Worm (Caenorhabditis elegans) whole organism, L3 larva: ENCODE measurements around the gene F01D5.10.

Experiments used
- R02D3.7 ChIP-seq: fragments of 150-350 bp; optimal IDR thresholded peaks from 2 replicates; lab custom pipeline; 2014; ENCODE audit warnings: missing biosample characterization, missing genetic modification characterization
- ZK546.5 ChIP-seq: sonication (generic microtip); optimal IDR thresholded peaks from 2 replicates; lab custom pipeline; 2017; ENCODE audit warnings: missing biosample characterization, missing genetic modification characterization
- aly-2 ChIP-seq: fragments of 150-350 bp; optimal IDR thresholded peaks from 2 replicates; lab custom pipeline; 2014; ENCODE audit warnings: missing biosample characterization, missing genetic modification characterization
- ama-1 ChIP-seq: fragments of 150-350 bp; optimal IDR thresholded peaks from 2 replicates; lab custom pipeline; 2018
- ceh-16 ChIP-seq: sonication (generic microtip); optimal IDR thresholded peaks from 2 replicates; lab custom pipeline; 2017; ENCODE audit warnings: missing biosample characterization, missing genetic modification characterization
- ceh-28 ChIP-seq: fragments of 150-350 bp; optimal IDR thresholded peaks from 2 replicates; lab custom pipeline; 2014; ENCODE audit warnings: missing biosample characterization, missing genetic modification reagents, missing genetic modification characterization
- ceh-82 ChIP-seq: fragments of 150-350 bp; optimal IDR thresholded peaks from 2 replicates; lab custom pipeline; 2014; ENCODE audit warnings: missing biosample characterization, missing genetic modification characterization
- daf-12 ChIP-seq: fragments of 150-350 bp; optimal IDR thresholded peaks from 2 replicates; lab custom pipeline; 2014; ENCODE audit warnings: missing biosample characterization, missing genetic modification reagents, missing genetic modification characterization
- egl-27 ChIP-seq: sonication (generic microtip); optimal IDR thresholded peaks from 4 replicates; lab custom pipeline; 2017; ENCODE audit warnings: missing biosample characterization, missing genetic modification reagents, missing genetic modification characterization
- egl-5 ChIP-seq: fragments of 150-350 bp; optimal IDR thresholded peaks from 2 replicates; lab custom pipeline; 2017; ENCODE audit warnings: missing biosample characterization, missing genetic modification reagents, missing genetic modification characterization, inconsistent platforms
- elt-1 ChIP-seq: fragments of 150-350 bp; optimal IDR thresholded peaks from 2 replicates; lab custom pipeline; 2014; ENCODE audit warnings: missing biosample characterization, missing genetic modification characterization
- elt-2 ChIP-seq: sonication (generic microtip); optimal IDR thresholded peaks from 2 replicates; lab custom pipeline; 2016; ENCODE audit warnings: missing genetic modification reagents, mild to moderate bottlenecking, missing genetic modification characterization, missing compliant biosample characterization
- elt-3 ChIP-seq, 3 experiments: fragments of 150-350 bp in 1 of 3; sonication (generic microtip) in 2 of 3; optimal IDR thresholded peaks; 2 replicates in 2 of 3; 4 replicates in 1 of 3; lab custom pipeline; 2014 to 2017; ENCODE audit warnings: missing biosample characterization in 3 of 3, missing genetic modification characterization in 3 of 3
- eor-1 ChIP-seq, 2 experiments: fragments of 150-350 bp; optimal IDR thresholded peaks; 2 replicates each; lab custom pipeline; 2014 to 2018; ENCODE audit warnings: missing biosample characterization in 2 of 2, missing genetic modification characterization in 2 of 2
- fkh-10 ChIP-seq: sonication (generic microtip); optimal IDR thresholded peaks from 2 replicates; lab custom pipeline; 2017; ENCODE audit warnings: missing biosample characterization, missing genetic modification reagents, missing genetic modification characterization
- fkh-2 ChIP-seq: fragments of 150-350 bp; optimal IDR thresholded peaks from 2 replicates; lab custom pipeline; 2014; ENCODE audit warnings: missing biosample characterization, missing genetic modification reagents, missing genetic modification characterization
- fos-1 ChIP-seq: fragments of 150-350 bp; optimal IDR thresholded peaks from 2 replicates; lab custom pipeline; 2014; ENCODE audit warnings: missing biosample characterization, missing genetic modification characterization
- hmg-11 ChIP-seq: sonication (generic microtip); optimal IDR thresholded peaks from 2 replicates; lab custom pipeline; 2016; ENCODE audit warnings: missing genetic modification characterization, missing compliant biosample characterization
- jun-1 ChIP-seq: fragments of 150-350 bp; optimal IDR thresholded peaks from 2 replicates; lab custom pipeline; 2014; ENCODE audit warnings: missing biosample characterization, missing genetic modification reagents, missing genetic modification characterization
- lin-15B ChIP-seq: fragments of 150-350 bp; optimal IDR thresholded peaks from 2 replicates; lab custom pipeline; 2014; ENCODE audit warnings: missing biosample characterization, missing genetic modification characterization
- lin-39 ChIP-seq: fragments of 150-350 bp; optimal IDR thresholded peaks from 2 replicates; lab custom pipeline; 2018; ENCODE audit warnings: missing biosample characterization, missing genetic modification reagents, missing genetic modification characterization
- mdl-1 ChIP-seq: fragments of 150-350 bp; optimal IDR thresholded peaks from 2 replicates; lab custom pipeline; 2014; ENCODE audit warnings: missing biosample characterization, missing genetic modification characterization
- mml-1 ChIP-seq: fragments of 150-350 bp; sonication (generic microtip); optimal IDR thresholded peaks from 3 replicates; lab custom pipeline; 2014; ENCODE audit warnings: missing biosample characterization, missing genetic modification characterization
- nfya-1 ChIP-seq: sonication (generic microtip); optimal IDR thresholded peaks from 2 replicates; lab custom pipeline; 2017; ENCODE audit warnings: missing genetic modification characterization, mild to moderate bottlenecking, missing compliant biosample characterization, antibody characterized with exemption, moderate library complexity; ENCODE audit not compliant: insufficient read depth
- nhr-11 ChIP-seq: fragments of 150-350 bp; optimal IDR thresholded peaks from 2 replicates; lab custom pipeline; 2014; ENCODE audit warnings: missing biosample characterization, missing genetic modification characterization
- nhr-12 ChIP-seq: fragments of 150-350 bp; optimal IDR thresholded peaks from 2 replicates; lab custom pipeline; 2014; ENCODE audit warnings: missing biosample characterization, missing genetic modification characterization
- nhr-23 ChIP-seq: fragments of 150-350 bp; optimal IDR thresholded peaks from 2 replicates; lab custom pipeline; 2014; ENCODE audit warnings: missing biosample characterization, missing genetic modification reagents, missing genetic modification characterization
- nhr-237 ChIP-seq: fragments of 150-350 bp; optimal IDR thresholded peaks from 2 replicates; lab custom pipeline; 2014; ENCODE audit warnings: missing biosample characterization, missing genetic modification characterization
- nhr-25 ChIP-seq: sonication (generic microtip); optimal IDR thresholded peaks from 2 replicates; lab custom pipeline; 2017; ENCODE audit warnings: missing biosample characterization, missing genetic modification characterization
- nhr-28 ChIP-seq: fragments of 150-350 bp; optimal IDR thresholded peaks from 2 replicates; lab custom pipeline; 2014; ENCODE audit warnings: missing biosample characterization, missing genetic modification characterization
- nhr-43 ChIP-seq: sonication (generic microtip); optimal IDR thresholded peaks from 2 replicates; lab custom pipeline; 2016; ENCODE audit warnings: mild to moderate bottlenecking, missing genetic modification characterization, missing compliant biosample characterization; ENCODE audit not compliant: poor library complexity, severe bottlenecking
- nhr-67 ChIP-seq: fragments of 150-350 bp; optimal IDR thresholded peaks from 2 replicates; lab custom pipeline; 2014; ENCODE audit warnings: missing biosample characterization, missing genetic modification characterization
- nhr-76 ChIP-seq: fragments of 150-350 bp; sonication (generic microtip); optimal IDR thresholded peaks from 5 replicates; lab custom pipeline; 2014; ENCODE audit warnings: missing biosample characterization, missing genetic modification characterization
- nhr-77 ChIP-seq: fragments of 150-350 bp; optimal IDR thresholded peaks from 2 replicates; lab custom pipeline; 2014; ENCODE audit warnings: missing biosample characterization, missing genetic modification characterization
- pha-4 ChIP-seq: fragments of 150-350 bp; optimal IDR thresholded peaks from 2 replicates; lab custom pipeline; 2014; ENCODE audit warnings: missing biosample characterization, missing genetic modification reagents, missing genetic modification characterization
- pqm-1 ChIP-seq: fragments of 150-350 bp; optimal IDR thresholded peaks from 2 replicates; lab custom pipeline; 2017; ENCODE audit warnings: missing biosample characterization, missing genetic modification characterization, inconsistent platforms
- sea-2 ChIP-seq: fragments of 150-350 bp; sonication (generic microtip); optimal IDR thresholded peaks from 4 replicates; lab custom pipeline; 2014; ENCODE audit warnings: missing biosample characterization, missing genetic modification reagents, missing genetic modification characterization
- skn-1 ChIP-seq: fragments of 150-350 bp; optimal IDR thresholded peaks from 2 replicates; lab custom pipeline; 2014; ENCODE audit warnings: missing biosample characterization, missing genetic modification characterization
- snpc-4 ChIP-seq: fragments of 150-350 bp; optimal IDR thresholded peaks from 2 replicates; lab custom pipeline; 2014; ENCODE audit warnings: missing biosample characterization, missing genetic modification characterization
- tbx-2 ChIP-seq: sonication (generic microtip); optimal IDR thresholded peaks from 2 replicates; lab custom pipeline; 2016; ENCODE audit warnings: mild to moderate bottlenecking, missing genetic modification characterization, missing compliant biosample characterization
- unc-39 ChIP-seq: sonication (generic microtip); optimal IDR thresholded peaks from 4 replicates; lab custom pipeline; 2017; ENCODE audit warnings: missing biosample characterization, missing genetic modification characterization
- unc-62 ChIP-seq: fragments of 150-350 bp; sonication (generic microtip); optimal IDR thresholded peaks from 4 replicates; lab custom pipeline; 2014; ENCODE audit warnings: missing biosample characterization, missing genetic modification reagents, missing genetic modification characterization
- zag-1 ChIP-seq: fragments of 150-350 bp; optimal IDR thresholded peaks from 2 replicates; lab custom pipeline; 2014; ENCODE audit warnings: missing biosample characterization, missing genetic modification characterization
- ztf-11 ChIP-seq: fragments of 150-350 bp; optimal IDR thresholded peaks from 2 replicates; lab custom pipeline; 2014; ENCODE audit warnings: missing biosample characterization, missing genetic modification characterization
- ztf-4 ChIP-seq: fragments of 150-350 bp; optimal IDR thresholded peaks from 2 replicates; lab custom pipeline; 2014; ENCODE audit warnings: missing biosample characterization, missing genetic modification characterization

F01D5.10 gene

ce11 chrII:14046491-14046890, 25.4 kb upstream of the F01D5.10 start:
- TF ChIP-seq fkh-10 (GFP tag; lab: Kevin White, UChicago) (no peak), unc-39 (no peak), pqm-1 (tag; lab: Kevin White, UChicago) (no peak), nhr-11 (tag; lab: Kevin White, UChicago) (no peak), tbx-2 (tag; lab: Kevin White, UChicago) (no peak), lin-39 (tag; lab: Kevin White, UChicago) (peak; percentile 17), nhr-25 (no peak), daf-12 (no peak), snpc-4 (tag; lab: Kevin White, UChicago) (no peak), nhr-43 (tag; lab: Kevin White, UChicago) (peak; percentile 11), R02D3.7 (tag; lab: Kevin White, UChicago) (no peak), eor-1 (tag; optimal IDR thresholded peaks at IDR 0.05; lab: Kevin White, UChicago) (no peak), fos-1 (no peak)
- TF ChIP-seq, all 47 proteins: peak for 2

ce11 chrII:14045934-14046470, 24.9 kb upstream of the F01D5.10 start:
- no peak for TF ChIP-seq ceh-82 (tag; lab: Kevin White, UChicago)
- TF ChIP-seq fkh-10 (GFP tag; lab: Kevin White, UChicago), result no peak
- peak; percentile 54 for TF ChIP-seq nfya-1 (tag; lab: Kevin White, UChicago)

- no peak for TF ChIP-seq hmg-11 (tag; lab: Kevin White, UChicago)
- TF ChIP-seq mml-1 (tag; lab: Kevin White, UChicago), result no peak
- TF ChIP-seq nhr-237, result no peak
- TF ChIP-seq, all 47 proteins: peak for 0
Measured at ce11 chrII:14045235-14045634, 24.1 kb upstream of the F01D5.10 start.

ce11 chrII:14044199-14044598, 23.1 kb upstream of the F01D5.10 start:
- TF ChIP-seq mdl-1 (tag; lab: Kevin White, UChicago), result peak; percentile 78
- TF ChIP-seq hmg-11 (tag; lab: Kevin White, UChicago), result peak; percentile 74
- no peak for TF ChIP-seq unc-62 (GFP tag; lab: Kevin White, UChicago)
- peak; percentile 81 for TF ChIP-seq lin-39 (tag; lab: Kevin White, UChicago)
- TF ChIP-seq snpc-4 (tag; lab: Kevin White, UChicago), result peak; percentile 56
- TF ChIP-seq ceh-16 (tag; lab: Kevin White, UChicago), result no peak
- no peak for TF ChIP-seq fkh-2 (tag; lab: Kevin White, UChicago)
- peak; percentile 84 for TF ChIP-seq pha-4 (tag; lab: Kevin White, UChicago)
- peak; percentile 81 for TF ChIP-seq nfya-1 (tag; lab: Kevin White, UChicago)
- TF ChIP-seq ceh-28 (tag; lab: Kevin White, UChicago), result peak; percentile 4
- no peak for TF ChIP-seq eor-1 (tag; optimal IDR thresholded peaks at IDR 0.05; lab: Kevin White, UChicago)
- TF ChIP-seq egl-27 (tag; lab: Kevin White, UChicago), result no peak
- peak; percentile 97 for TF ChIP-seq fkh-10 (GFP tag; lab: Kevin White, UChicago)
- TF ChIP-seq lin-15B, result peak; percentile 26
- TF ChIP-seq nhr-77 (tag; lab: Kevin White, UChicago), result no peak
- no peak for TF ChIP-seq nhr-25
- TF ChIP-seq elt-3 (tag; optimal IDR thresholded peaks at IDR 0.05; lab: Kevin White, UChicago), result no peak
- TF ChIP-seq elt-1 (tag; lab: Kevin White, UChicago), result no peak
- peak; percentile 81 for TF ChIP-seq jun-1 (tag; lab: Kevin White, UChicago)
- TF ChIP-seq nhr-23 (tag; lab: Kevin White, UChicago), result no peak
- TF ChIP-seq ztf-4 (tag; lab: Kevin White, UChicago), result no peak
- peak; percentile 30 for TF ChIP-seq skn-1 (tag; lab: Kevin White, UChicago)
- TF ChIP-seq aly-2 (tag; lab: Kevin White, UChicago), result no peak
- TF ChIP-seq fos-1, result no peak
- TF ChIP-seq sea-2 (GFP tag; lab: Kevin White, UChicago), result no peak
- TF ChIP-seq nhr-76 (tag; lab: Kevin White, UChicago), result no peak
- TF ChIP-seq tbx-2 (tag; lab: Kevin White, UChicago), result peak; percentile 50
- no peak for TF ChIP-seq R02D3.7 (tag; lab: Kevin White, UChicago)
- TF ChIP-seq nhr-11 (tag; lab: Kevin White, UChicago), result peak; percentile 90
- no peak for TF ChIP-seq nhr-28 (tag; lab: Kevin White, UChicago)
- no peak for TF ChIP-seq zag-1 (tag; lab: Kevin White, UChicago)
- no peak for TF ChIP-seq ZK546.5 (tag; lab: Kevin White, UChicago)
- TF ChIP-seq nhr-12 (tag; lab: Kevin White, UChicago), result no peak
- TF ChIP-seq mml-1 (tag; lab: Kevin White, UChicago), result no peak
- TF ChIP-seq elt-2 (tag; lab: Kevin White, UChicago), result peak; percentile 93
- TF ChIP-seq ceh-82 (tag; lab: Kevin White, UChicago), result no peak
- TF ChIP-seq nhr-43 (tag; lab: Kevin White, UChicago), result no peak
- peak; percentile 90 for TF ChIP-seq pqm-1 (tag; lab: Kevin White, UChicago)
- TF ChIP-seq egl-5 (tag; lab: Kevin White, UChicago), result peak; percentile 65
- TF ChIP-seq daf-12, result no peak
- TF ChIP-seq ama-1, result peak; percentile 28
- no peak for TF ChIP-seq nhr-67
- TF ChIP-seq ztf-11 (tag; lab: Kevin White, UChicago), result no peak
- TF ChIP-seq unc-39, result no peak
- no peak for TF ChIP-seq nhr-237
